Fruit fly (Drosophila melanogaster) whole organism, pupa: ENCODE data around the gene Edg84A.
A peak's percentile ranks its signal among the peaks of the same experiment; 100 is the strongest.

ENCODE experiments used
- CG10348 ChIP-seq: fragments of 200-800 bp; sonication (Bioruptor generic); IDR thresholded peaks from 2 replicates; pipeline ENCODE4 v1.3.6; 2022; ENCODE audit warnings: missing biosample characterization, missing genetic modification characterization
- CG12605 ChIP-seq: fragments of 200-800 bp; sonication (Bioruptor generic); IDR thresholded peaks from 2 replicates; pipeline ENCODE4 v1.3.6; 2022; ENCODE audit warnings: missing biosample characterization, missing genetic modification characterization
- CG13204 ChIP-seq: fragments of 200-800 bp; sonication (Bioruptor generic); optimal IDR thresholded peaks from 2 replicates; lab custom pipeline; 2018; ENCODE audit warnings: missing biosample characterization, mild to moderate bottlenecking, missing genetic modification characterization, moderate library complexity
- CG14655 ChIP-seq: fragments of 200-800 bp; sonication (Bioruptor generic); optimal IDR thresholded peaks from 3 replicates; lab custom pipeline; 2017; ENCODE audit warnings: mild to moderate bottlenecking, missing biosample characterization, missing genetic modification reagents, missing genetic modification characterization
- CG15710 ChIP-seq: fragments of 200-800 bp; sonication (Bioruptor generic); optimal IDR thresholded peaks from 2 replicates; lab custom pipeline; 2018; ENCODE audit warnings: missing biosample characterization, mild to moderate bottlenecking, missing genetic modification characterization, moderate library complexity
- CG17806 ChIP-seq: fragments of 200-800 bp; sonication (Bioruptor generic); optimal IDR thresholded peaks from 2 replicates; lab custom pipeline; 2018; ENCODE audit warnings: missing biosample characterization, mild to moderate bottlenecking, missing genetic modification characterization, moderate library complexity
- CG32121 ChIP-seq: fragments of 200-800 bp; sonication (Bioruptor generic); IDR thresholded peaks from 2 replicates; pipeline ENCODE4 v1.3.6; 2022; ENCODE audit warnings: missing biosample characterization, missing genetic modification characterization
- CG34367 ChIP-seq: fragments of 200-800 bp; sonication (Bioruptor generic); optimal IDR thresholded peaks from 2 replicates; lab custom pipeline; 2018; ENCODE audit warnings: missing biosample characterization, mild to moderate bottlenecking, missing genetic modification characterization
- CG4496 ChIP-seq: fragments of 200-800 bp; sonication (Bioruptor generic); IDR thresholded peaks from 3 replicates; pipeline ENCODE4 v1.3.6; 2022; ENCODE audit warnings: missing biosample characterization, missing genetic modification characterization
- CG8159 ChIP-seq: fragments of 200-800 bp; sonication (Bioruptor generic); optimal IDR thresholded peaks from 3 replicates; lab custom pipeline; 2018; ENCODE audit warnings: missing biosample characterization, mild to moderate bottlenecking, missing genetic modification characterization, moderate library complexity
- CG8301 ChIP-seq: fragments of 200-800 bp; sonication (Bioruptor generic); optimal IDR thresholded peaks from 2 replicates; lab custom pipeline; 2018; ENCODE audit warnings: missing biosample characterization, mild to moderate bottlenecking, missing genetic modification characterization
- CG9948 ChIP-seq: fragments of 200-800 bp; sonication (Bioruptor generic); optimal IDR thresholded peaks from 2 replicates; lab custom pipeline; 2018; ENCODE audit warnings: missing biosample characterization, mild to moderate bottlenecking, missing genetic modification characterization, moderate library complexity
- EcR ChIP-seq: fragments of 200-800 bp; sonication (Bioruptor generic); optimal IDR thresholded peaks from 3 replicates; lab custom pipeline; 2019; ENCODE audit warnings: missing biosample characterization, missing genetic modification characterization, mild to moderate bottlenecking, moderate library complexity, missing genetic modification reagents
- Ets98B ChIP-seq: fragments of 200-800 bp; sonication (Bioruptor generic); IDR thresholded peaks from 2 replicates; pipeline ENCODE4 v1.3.6; 2022; ENCODE audit warnings: missing biosample characterization, missing genetic modification characterization
- Pif1A ChIP-seq: fragments of 200-800 bp; sonication (Bioruptor generic); optimal IDR thresholded peaks from 3 replicates; lab custom pipeline; 2016; ENCODE audit warnings: missing biosample characterization, missing genetic modification characterization
- Pif1B ChIP-seq: fragments of 200-800 bp; sonication (Bioruptor generic); optimal IDR thresholded peaks from 3 replicates; lab custom pipeline; 2016; ENCODE audit warnings: missing biosample characterization, missing genetic modification characterization
- Snoo ChIP-seq: fragments of 200-800 bp; sonication (Bioruptor generic); optimal IDR thresholded peaks from 3 replicates; lab custom pipeline; 2017; ENCODE audit warnings: missing biosample characterization, mild to moderate bottlenecking, missing genetic modification characterization, inconsistent platforms
- fd96Ca ChIP-seq: fragments of 200-800 bp; sonication (Bioruptor generic); IDR thresholded peaks from 3 replicates; pipeline ENCODE4 v1.3.6; 2022; ENCODE audit warnings: missing biosample characterization, missing genetic modification characterization
- gl ChIP-seq: fragments of 200-800 bp; sonication (Bioruptor generic); optimal IDR thresholded peaks from 2 replicates; lab custom pipeline; 2018; ENCODE audit warnings: missing biosample characterization, mild to moderate bottlenecking, missing genetic modification characterization
- rn ChIP-seq: fragments of 200-800 bp; sonication (Bioruptor generic); IDR thresholded peaks from 2 replicates; pipeline ENCODE4 v1.3.6; 2022; ENCODE audit warnings: missing biosample characterization, missing genetic modification characterization

Edg84A gene

DNA sequence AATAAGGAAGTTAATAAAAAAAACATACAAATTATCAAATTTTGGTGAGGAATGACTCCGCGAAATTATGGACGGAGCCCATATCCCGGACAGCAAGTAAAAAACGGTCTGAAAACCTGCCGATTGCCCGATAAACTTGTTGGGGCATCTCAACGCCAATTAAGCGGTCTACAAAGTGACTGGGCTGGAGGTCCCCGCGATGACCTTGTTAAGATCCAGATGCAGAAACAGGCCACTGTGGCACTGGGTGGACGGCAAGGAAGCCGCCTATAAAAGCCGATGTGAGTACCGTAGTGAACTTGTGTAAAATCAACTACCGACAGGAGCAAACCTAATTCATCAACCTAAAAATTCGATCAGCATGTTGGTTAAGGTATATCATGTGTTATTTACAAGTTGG lies at the start of gene Edg84A:
Gene Edg84A (plus strand): TSS at position 301 of the 400 bp plus-strand sequence.
- no peak for TF ChIP-seq CG17806
- no peak for TF ChIP-seq rn (GFP tag; lab: Robert Waterston, UW)
- TF ChIP-seq CG34367: no peak
- TF ChIP-seq Ets98B (GFP tag; lab: Robert Waterston, UW): no peak
- no peak for TF ChIP-seq CG13204 (GFP tag; lab: Kevin White, UChicago)
- no peak for TF ChIP-seq CG32121 (GFP tag; lab: Robert Waterston, UW)
- TF ChIP-seq CG14655: no peak

DNA sequence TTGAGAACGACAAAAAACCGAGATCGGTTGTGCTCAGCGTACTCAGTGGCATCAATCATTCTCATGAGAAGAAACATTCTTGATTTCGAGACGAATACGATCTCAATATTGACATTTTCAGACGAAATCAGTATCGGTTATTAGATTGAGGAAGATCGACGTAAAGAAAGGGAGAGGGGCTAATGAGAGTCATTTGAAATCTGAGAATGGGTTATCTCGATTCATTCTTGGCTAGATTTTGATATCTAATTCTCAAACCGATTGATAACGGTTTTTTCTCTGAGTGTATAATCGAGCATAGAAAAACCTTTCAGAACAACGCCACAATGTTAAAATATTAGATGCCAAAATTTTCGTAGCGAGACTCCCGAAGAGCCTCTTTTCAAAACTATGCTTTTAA lies 43.3 kb upstream of the Edg84A start, which contains the start of gene CG31286:
Gene CG31286 (plus strand): TSS at position 301 of the 400 bp plus-strand sequence.
- no peak for TF ChIP-seq CG34367
- no peak for TF ChIP-seq CG15710 (tag; lab: Kevin White, UChicago)
- TF ChIP-seq Pif1A (GFP tag; lab: Kevin White, UChicago): no peak
- no peak for TF ChIP-seq CG10348 (GFP tag; lab: Robert Waterston, UW)

dm6 chr3R:6644334-6644733 lies 39.9 kb upstream of the Edg84A start, which contains the start of gene Ass:
Gene Ass, minus strand, starts transcription at chr3R:6644434.
- no peak for TF ChIP-seq CG10348 (GFP tag; lab: Robert Waterston, UW)
- TF ChIP-seq rn (GFP tag; lab: Robert Waterston, UW): no peak
- TF ChIP-seq CG12605 (GFP tag; lab: Robert Waterston, UW): no peak
- no peak for TF ChIP-seq fd96Ca
- no peak for TF ChIP-seq Snoo (tag; lab: Kevin White, UChicago)
- no peak for TF ChIP-seq CG8301 (tag; lab: Kevin White, UChicago)
- no peak for TF ChIP-seq gl (tag; lab: Kevin White, UChicago)
- no peak for TF ChIP-seq CG8159
- no peak for TF ChIP-seq CG15710 (tag; lab: Kevin White, UChicago)

dm6 chr3R:6646740-6647139 lies 37.5 kb upstream of the Edg84A start, which contains the start of gene Taf1:
Gene Taf1, plus strand, starts transcription at chr3R:6646889.
- TF ChIP-seq CG8159: no peak
- TF ChIP-seq CG8301 (tag; lab: Kevin White, UChicago): no peak
- TF ChIP-seq CG10348 (GFP tag; lab: Robert Waterston, UW): no peak
- TF ChIP-seq CG15710 (tag; lab: Kevin White, UChicago): no peak
- TF ChIP-seq gl (tag; lab: Kevin White, UChicago): no peak
- no peak for TF ChIP-seq Pif1B (GFP tag; lab: Kevin White, UChicago)

DNA sequence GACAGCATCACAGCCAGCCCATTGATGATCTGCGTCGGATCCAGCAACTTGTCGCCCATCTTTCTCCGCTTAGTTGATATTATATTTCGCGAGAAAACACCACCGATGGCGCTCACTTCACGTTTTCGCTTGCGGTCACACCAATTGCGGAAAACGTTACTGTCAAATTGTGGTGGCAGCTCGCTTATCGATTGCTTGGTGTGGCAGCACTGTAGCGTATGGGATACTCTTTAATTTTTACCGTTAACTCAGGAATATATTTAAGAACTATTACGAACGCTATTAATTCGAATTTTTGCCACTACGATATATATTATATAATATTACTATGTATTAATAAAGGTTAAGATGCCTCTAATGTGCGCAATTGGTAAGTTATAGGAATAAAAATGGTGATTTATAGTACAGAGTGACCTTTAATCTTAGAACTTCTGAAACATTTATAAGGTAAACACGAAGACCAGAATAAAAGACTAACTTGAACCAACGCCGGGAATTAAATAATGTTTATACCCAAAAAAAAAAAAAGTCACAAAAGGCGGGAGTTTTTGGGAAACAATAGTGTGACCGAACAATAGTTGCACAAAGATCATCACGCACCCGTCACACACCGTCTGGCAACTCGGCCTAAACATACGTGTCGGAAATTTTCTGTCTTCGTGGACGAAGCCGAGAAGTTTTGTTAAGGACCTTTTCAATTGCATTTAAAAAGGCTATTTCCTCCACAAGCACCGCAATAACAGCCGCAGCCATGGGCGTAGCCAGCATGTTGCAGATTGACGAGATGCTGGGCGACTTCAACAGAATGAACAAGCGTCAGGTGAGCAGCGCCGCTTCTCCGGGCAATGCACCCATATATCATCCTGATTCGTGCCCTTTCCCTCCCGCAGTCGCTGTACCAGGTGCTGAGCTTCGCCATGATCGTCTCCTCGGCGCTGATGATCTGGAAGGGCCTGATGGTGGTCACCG lies 26.7 kb upstream of the Edg84A start, which contains the start of the genes CG1307 and twr:
Gene CG1307 (minus strand): TSS at position 165 of the 969 bp plus-strand sequence.
Gene twr (plus strand): TSS at position 605 of the 969 bp plus-strand sequence.
- 0 out of 3 replicates have a peak, but pooled peaks have one; percentile 25 for TF ChIP-seq CG4496
- no peak for TF ChIP-seq CG8301 (tag; lab: Kevin White, UChicago)
- no peak for TF ChIP-seq CG10348 (GFP tag; lab: Robert Waterston, UW)
- TF ChIP-seq CG15710 (tag; lab: Kevin White, UChicago): no peak
- no peak for TF ChIP-seq Ets98B (GFP tag; lab: Robert Waterston, UW)
- TF ChIP-seq Pif1B (GFP tag; lab: Kevin White, UChicago): no peak
- TF ChIP-seq Pif1A (GFP tag; lab: Kevin White, UChicago): no peak
- no peak for TF ChIP-seq Snoo (tag; lab: Kevin White, UChicago)
- TF ChIP-seq CG34367: no peak
- TF ChIP-seq CG8159: no peak
- TF ChIP-seq CG12605 (GFP tag; lab: Robert Waterston, UW): peak; percentile 50; the same call in 1 of the 2 replicates
- no peak for TF ChIP-seq CG13204 (GFP tag; lab: Kevin White, UChicago)
- peak; percentile 84 for TF ChIP-seq EcR
- TF ChIP-seq CG9948 (tag; lab: Kevin White, UChicago): peak; percentile 4
- TF ChIP-seq, all 21 proteins: peak for 4

DNA sequence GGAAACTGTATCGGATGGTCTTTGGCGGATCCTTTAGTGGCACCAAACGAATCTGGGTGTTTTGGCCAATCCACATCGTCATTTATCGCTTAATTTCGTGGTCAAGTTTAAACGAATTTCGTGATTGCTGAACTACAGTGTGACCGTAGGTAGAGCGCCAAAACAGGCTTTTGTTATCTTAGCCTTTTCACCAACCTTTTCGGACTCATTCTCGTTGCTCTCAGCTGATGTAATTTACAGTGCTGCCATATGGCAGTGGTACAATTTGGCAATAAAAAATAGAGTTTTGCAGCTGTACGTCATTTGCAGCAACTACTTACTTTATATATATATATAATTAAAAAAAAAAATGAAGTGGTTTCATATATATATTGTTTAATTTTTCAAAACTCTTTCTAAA lies 24.3 kb upstream of the Edg84A start, which contains the start of gene agt:
Gene agt (minus strand): TSS at position 160 of the 400 bp plus-strand sequence.
- TF ChIP-seq CG14655: no peak
- TF ChIP-seq CG4496: 0 out of 3 replicates have a peak, but pooled peaks have one; percentile 20

DNA sequence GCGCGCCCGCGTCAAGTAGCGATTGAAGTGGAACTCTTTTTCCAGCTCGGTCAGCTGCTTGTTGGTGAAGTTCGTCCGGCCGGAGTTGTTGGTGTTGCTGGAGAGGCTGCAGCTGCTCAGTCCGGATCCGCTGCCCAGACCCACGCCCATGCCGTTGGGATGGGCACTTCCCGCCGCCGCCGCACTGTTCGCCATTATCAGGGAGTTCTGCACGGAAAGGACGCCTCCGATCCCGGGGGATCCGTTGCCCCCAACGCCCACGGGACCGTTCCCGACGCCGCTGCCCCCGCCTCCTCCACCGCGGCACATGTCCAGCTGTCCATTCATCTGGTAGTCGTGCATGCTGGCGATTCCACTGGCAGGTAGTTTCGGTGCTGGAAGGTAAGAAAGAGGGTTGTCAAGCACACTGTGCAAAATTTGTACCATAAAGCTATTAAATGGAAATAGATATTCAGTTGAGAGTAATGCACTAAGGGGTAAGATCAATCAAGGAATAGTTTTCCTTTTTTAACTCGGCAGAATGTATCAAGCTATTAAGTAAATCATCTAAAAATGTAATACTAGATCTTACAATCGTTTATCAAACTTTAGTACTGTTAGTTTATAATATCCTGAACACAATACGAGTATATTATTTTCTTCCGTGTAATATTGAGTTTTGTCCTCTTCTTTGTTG lies 21.5 kb upstream of the Edg84A start:
- TF ChIP-seq Snoo (tag; lab: Kevin White, UChicago) (no peak), CG34367 (no peak), CG10348 (GFP tag; lab: Robert Waterston, UW) (no peak), CG8301 (tag; lab: Kevin White, UChicago) (no peak)
